Fruit fly (Drosophila melanogaster): Measurements from ENCODE around the gene RpS8.

- no peak for TF ChIP-seq psq (optimal IDR thresholded peaks at IDR 0.05)
- TF ChIP-seq insv (optimal IDR thresholded peaks at IDR 0.05): no peak
- no peak for TF ChIP-seq Myc (optimal IDR thresholded peaks at IDR 0.05)
- no peak for TF ChIP-seq Sin3A (optimal IDR thresholded peaks at IDR 0.05)
- TF ChIP-seq ttk (optimal IDR thresholded peaks at IDR 0.05): no peak
- no peak for TF ChIP-seq h (optimal IDR thresholded peaks at IDR 0.05)
Observed at dm6 chr3R:29816266-29816665, 45.1 kb upstream of the RpS8 start, which contains the start of gene Vps16B.
